Fruit fly (Drosophila melanogaster): ENCODE results near the gene Ir85a.
A peak's percentile ranks its signal among the peaks of the same experiment; 100 is the strongest.

Ir85a gene

DNA sequence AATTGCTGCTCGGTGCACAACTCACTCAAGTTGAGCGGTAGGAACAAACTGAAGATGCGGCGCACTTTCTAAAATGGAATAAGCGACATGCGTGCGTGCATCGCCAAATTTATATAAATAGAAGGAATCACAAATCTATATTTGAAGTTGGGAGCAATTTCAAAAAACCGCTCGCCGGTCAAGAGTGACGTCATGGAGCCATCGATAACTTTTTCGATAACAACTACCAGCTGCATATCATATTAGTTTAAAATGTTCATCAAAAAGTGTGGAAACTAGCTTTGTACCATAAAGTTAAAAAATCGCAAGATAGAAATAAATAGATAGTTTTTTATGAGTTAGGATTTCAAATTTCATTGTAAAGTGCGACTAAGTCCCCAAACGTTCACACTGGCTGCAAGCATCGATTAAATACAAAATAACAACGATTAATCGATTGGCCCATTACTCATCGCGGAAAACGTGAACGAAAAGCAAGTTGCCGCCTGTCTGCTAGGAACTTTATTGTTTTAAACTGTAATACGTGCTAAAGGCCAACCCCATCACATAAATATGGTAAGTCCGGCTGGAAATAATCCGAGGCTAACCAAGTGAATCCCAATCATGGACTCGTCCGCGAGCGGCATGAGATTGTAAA is 6.8 kb downstream of the Ir85a start, which contains the start of the genes Pif1A, Pif1B and CCT7 (continued):
- TF ChIP-seq dm (GFP tag; optimal IDR thresholded peaks at IDR 0.05) (peak; percentile 90), CG18476 (GFP tag; optimal IDR thresholded peaks at IDR 0.05) (peak; percentile 28), CG9727 (GFP tag; optimal IDR thresholded peaks at IDR 0.05) (peak; percentile 2), E2f2 (GFP tag; IDR thresholded peaks at IDR 0.05) (peak; percentile 85), CG10979 (tag; optimal IDR thresholded peaks at IDR 0.05) (peak; percentile 17), CG4730 (GFP tag; IDR thresholded peaks at IDR 0.05) (no peak), CG14965 (GFP tag; optimal IDR thresholded peaks at IDR 0.05; ENCODE audit: borderline replicate concordance) (no peak), CG1603 (tag; optimal IDR thresholded peaks at IDR 0.05) (peak; percentile 36), eve (GFP tag; optimal IDR thresholded peaks at IDR 0.05) (no peak), gro (GFP tag; optimal IDR thresholded peaks at IDR 0.05) (no peak), Drgx (GFP tag; IDR thresholded peaks at IDR 0.05) (no peak), BEAF-32 (GFP tag; optimal IDR thresholded peaks at IDR 0.05) (peak; percentile 94), Dref (GFP tag; IDR thresholded peaks at IDR 0.05) (peak; percentile 91), tx (GFP tag; optimal IDR thresholded peaks at IDR 0.05) (peak; percentile 62), sens (GFP tag) (peak; percentile 66), pho (GFP tag; optimal IDR thresholded peaks at IDR 0.05) (peak; percentile 4), hbn (GFP tag; IDR thresholded peaks at IDR 0.05; ENCODE audit: partially characterized antibody) (peak; percentile 95), CG13424 (tag; optimal IDR thresholded peaks at IDR 0.05) (no peak), tin (GFP tag; optimal IDR thresholded peaks at IDR 0.05) (peak; percentile 4), Atf3 (GFP tag; optimal IDR thresholded peaks at IDR 0.05) (peak; percentile 74), CG17359 (tag; optimal IDR thresholded peaks at IDR 0.05) (no peak), sima (GFP tag; optimal IDR thresholded peaks at IDR 0.05) (no peak), CG12391 (tag; optimal IDR thresholded peaks at IDR 0.05) (peak; percentile 40), CG42726 (GFP tag; IDR thresholded peaks at IDR 0.05; ENCODE audit: partially characterized antibody) (peak; percentile 50; the same call in 1 of the 2 replicates), CG17186 (GFP tag; optimal IDR thresholded peaks at IDR 0.05) (peak; percentile 35), Stat92E (GFP tag; optimal IDR thresholded peaks at IDR 0.05) (peak in 1 of 3 experiments; percentile 66), bab2 (GFP tag; optimal IDR thresholded peaks at IDR 0.05) (no peak), CG30020 (tag; optimal IDR thresholded peaks at IDR 0.05) (peak; percentile 46), zen2 (GFP tag; IDR thresholded peaks at IDR 0.05; ENCODE audit: partially characterized antibody) (peak; percentile 88), Dip2 (GFP tag; IDR thresholded peaks at IDR 0.05) (no peak), CG10274 (GFP tag; optimal IDR thresholded peaks at IDR 0.05) (no peak), ATbp (GFP tag; optimal IDR thresholded peaks at IDR 0.05) (no peak), GATAe (GFP tag; conservative IDR thresholded peaks at IDR 0.05) (no peak), Xrp1 (GFP tag; IDR thresholded peaks at IDR 0.05) (peak; percentile 18; the same call in 1 of the 2 replicates), CG12659 (GFP tag; optimal IDR thresholded peaks at IDR 0.05) (peak; percentile 53), nmo (GFP tag; optimal IDR thresholded peaks at IDR 0.05) (peak; percentile 47), trem (tag; optimal IDR thresholded peaks at IDR 0.05) (peak; percentile 83), Pdp1 (GFP tag; optimal IDR thresholded peaks at IDR 0.05) (peak in 1 of 2 experiments; percentile 29), CG34422 (GFP tag; IDR thresholded peaks at IDR 0.05) (peak; percentile 79; the same call in 2 of the 3 replicates), mld (GFP tag; IDR thresholded peaks at IDR 0.05; ENCODE audit: partially characterized antibody) (peak; percentile 49; the same call in 1 of the 3 replicates), CG11560 (tag; IDR thresholded peaks at IDR 0.05) (peak; percentile 84; the same call in 2 of the 3 replicates), tna (GFP tag; IDR thresholded peaks at IDR 0.05; ENCODE audit: partially characterized antibody) (peak; percentile 92), CG6791 (GFP tag; IDR thresholded peaks at IDR 0.05; ENCODE audit: partially characterized antibody) (peak; percentile 88), CG9876 (GFP tag; optimal IDR thresholded peaks at IDR 0.05) (no peak), ab (GFP tag; optimal IDR thresholded peaks at IDR 0.05) (no peak), crp (GFP tag; optimal IDR thresholded peaks at IDR 0.05) (peak in 1 of 2 experiments; percentile 52), gcm (GFP tag; optimal IDR thresholded peaks at IDR 0.05) (no peak), CG33213 (GFP tag; optimal IDR thresholded peaks at IDR 0.05) (peak; percentile 13)

All from whole organism, embryonic.